Fruit fly (Drosophila melanogaster): ENCODE data around the gene CG45122.

CG45122 gene

dm6 chr3R:12998234-12998591 lies 45.7 kb upstream of the CG45122 start:
- no peak for TF ChIP-seq woc (GFP tag; optimal IDR thresholded peaks at IDR 0.05)
- TF ChIP-seq Myc (optimal IDR thresholded peaks at IDR 0.05), result no peak
- TF ChIP-seq N (GFP tag; optimal IDR thresholded peaks at IDR 0.05), result no peak
- no peak for TF ChIP-seq dsf (GFP tag; optimal IDR thresholded peaks at IDR 0.05; ENCODE audit: borderline replicate concordance)
- no peak for TF ChIP-seq Vsx2 (GFP tag; optimal IDR thresholded peaks at IDR 0.05; ENCODE audit: partially characterized antibody)
- TF ChIP-seq Rel (GFP tag; optimal IDR thresholded peaks at IDR 0.05), result no peak
- TF ChIP-seq Rel (tag; optimal IDR thresholded peaks at IDR 0.05), result no peak
- TF ChIP-seq foxo (GFP tag; optimal IDR thresholded peaks at IDR 0.05), result no peak
- no peak for TF ChIP-seq sv (GFP tag; optimal IDR thresholded peaks at IDR 0.05)
- no peak for TF ChIP-seq sage (GFP tag; optimal IDR thresholded peaks at IDR 0.05)
- no peak for TF ChIP-seq Hr78 (GFP tag; optimal IDR thresholded peaks at IDR 0.05)
- no peak for TF ChIP-seq Sp1 (GFP tag; optimal IDR thresholded peaks at IDR 0.05)

- no peak for TF ChIP-seq CrebA (GFP tag; optimal IDR thresholded peaks at IDR 0.05; ENCODE audit: borderline replicate concordance)
- TF ChIP-seq woc (GFP tag; optimal IDR thresholded peaks at IDR 0.05), result no peak
- no peak for TF ChIP-seq br (GFP tag; optimal IDR thresholded peaks at IDR 0.05)
- TF ChIP-seq Rel (GFP tag; optimal IDR thresholded peaks at IDR 0.05), result no peak
- TF ChIP-seq Rel (tag; optimal IDR thresholded peaks at IDR 0.05), result no peak
- TF ChIP-seq dsf (GFP tag; optimal IDR thresholded peaks at IDR 0.05; ENCODE audit: borderline replicate concordance), result no peak
- TF ChIP-seq rgr (GFP tag; optimal IDR thresholded peaks at IDR 0.05), result no peak
- TF ChIP-seq Vsx2 (GFP tag; optimal IDR thresholded peaks at IDR 0.05; ENCODE audit: partially characterized antibody), result no peak
- TF ChIP-seq ey (GFP tag; optimal IDR thresholded peaks at IDR 0.05), result no peak
- TF ChIP-seq dmrt93B (GFP tag; optimal IDR thresholded peaks at IDR 0.05), result no peak
- TF ChIP-seq OdsH (GFP tag; optimal IDR thresholded peaks at IDR 0.05), result no peak
Observed at dm6 chr3R:13009595-13009994, 34.4 kb upstream of the CG45122 start, which contains the start of gene CG11656. Gene CG11656, plus strand, starts transcription at chr3R:13009895.

dm6 chr3R:13010905-13011620 lies 32.9 kb upstream of the CG45122 start, which contains the start of gene CG8031:
Gene CG8031, minus strand, starts transcription at chr3R:13011310.
- peak; percentile 88 for TF ChIP-seq fru (GFP tag; optimal IDR thresholded peaks at IDR 0.05)
- TF ChIP-seq Myc (optimal IDR thresholded peaks at IDR 0.05), result no peak
- TF ChIP-seq N (GFP tag; optimal IDR thresholded peaks at IDR 0.05), result peak; percentile 45
- TF ChIP-seq Dif (GFP tag; optimal IDR thresholded peaks at IDR 0.05; ENCODE audit: partially characterized antibody), result peak; percentile 4

- no peak for TF ChIP-seq Rel (GFP tag; optimal IDR thresholded peaks at IDR 0.05)
- peak; percentile 8 for TF ChIP-seq Rel (tag; optimal IDR thresholded peaks at IDR 0.05)
- no peak for TF ChIP-seq psq (GFP tag; optimal IDR thresholded peaks at IDR 0.05)
Observed at dm6 chr3R:13011621-13011963, 32.4 kb upstream of the CG45122 start, which contains the start of gene CtBP. Gene CtBP, plus strand, starts transcription at chr3R:13011649.

- TF ChIP-seq N (GFP tag; optimal IDR thresholded peaks at IDR 0.05) (peak; percentile 72), Abd-B (GFP tag; optimal IDR thresholded peaks at IDR 0.05) (no peak), Hnf4 (GFP tag; optimal IDR thresholded peaks at IDR 0.05) (no peak), Jra (GFP tag; optimal IDR thresholded peaks at IDR 0.05) (peak; percentile 49), dl (GFP tag; optimal IDR thresholded peaks at IDR 0.05; ENCODE audit: insufficient read depth in 1 of 2, partially characterized antibody in 2 of 2) (no peak), psq (GFP tag; optimal IDR thresholded peaks at IDR 0.05) (peak; percentile 75), Myc (optimal IDR thresholded peaks at IDR 0.05) (no peak), usp (GFP tag; optimal IDR thresholded peaks at IDR 0.05) (no peak), ey (GFP tag; optimal IDR thresholded peaks at IDR 0.05) (peak; percentile 82), sage (GFP tag; optimal IDR thresholded peaks at IDR 0.05) (no peak), dsf (GFP tag; optimal IDR thresholded peaks at IDR 0.05; ENCODE audit: borderline replicate concordance) (no peak), dmrt93B (GFP tag; optimal IDR thresholded peaks at IDR 0.05) (no peak), Mio (GFP tag; optimal IDR thresholded peaks at IDR 0.05) (no peak), Sp1 (GFP tag; optimal IDR thresholded peaks at IDR 0.05) (peak; percentile 60), rgr (GFP tag; optimal IDR thresholded peaks at IDR 0.05) (peak; percentile 80), br (GFP tag; optimal IDR thresholded peaks at IDR 0.05) (peak; percentile 81), CrebA (GFP tag; optimal IDR thresholded peaks at IDR 0.05; ENCODE audit: borderline replicate concordance) (no peak), GATAd (GFP tag; optimal IDR thresholded peaks at IDR 0.05) (no peak), CG9705 (GFP tag; optimal IDR thresholded peaks at IDR 0.05) (peak; percentile 7), woc (GFP tag; optimal IDR thresholded peaks at IDR 0.05) (peak; percentile 47), Dif (GFP tag; optimal IDR thresholded peaks at IDR 0.05; ENCODE audit: partially characterized antibody) (peak; percentile 41), Hr78 (GFP tag; optimal IDR thresholded peaks at IDR 0.05) (no peak), brk (GFP tag; optimal IDR thresholded peaks at IDR 0.05) (no peak), Rel (GFP tag; optimal IDR thresholded peaks at IDR 0.05) (no peak), Rel (tag; optimal IDR thresholded peaks at IDR 0.05) (peak; percentile 60), sv (GFP tag; optimal IDR thresholded peaks at IDR 0.05) (peak; percentile 45), HLH106 (tag; optimal IDR thresholded peaks at IDR 0.05) (peak; percentile 61), Vsx2 (GFP tag; optimal IDR thresholded peaks at IDR 0.05; ENCODE audit: partially characterized antibody) (no peak), Hr83 (GFP tag; optimal IDR thresholded peaks at IDR 0.05; ENCODE audit: poor library complexity, severe bottlenecking) (peak; percentile 78), jim (GFP tag; optimal IDR thresholded peaks at IDR 0.05) (peak; percentile 11), foxo (GFP tag; optimal IDR thresholded peaks at IDR 0.05) (peak; percentile 64 to 83), fru (GFP tag; optimal IDR thresholded peaks at IDR 0.05) (peak; percentile 83), h (GFP tag; optimal IDR thresholded peaks at IDR 0.05) (peak; percentile 85), Dfd (GFP tag; optimal IDR thresholded peaks at IDR 0.05) (no peak), tai (GFP tag; optimal IDR thresholded peaks at IDR 0.05) (no peak), pan (optimal IDR thresholded peaks at IDR 0.05) (no peak)
Observed at dm6 chr3R:13012351-13012750, 31.6 kb upstream of the CG45122 start.

Data from whole organism, wandering third instar larva.